Worm (Caenorhabditis elegans) whole organism, L2 larva: Measurements from ENCODE around the gene F32D8.2.
A peak's percentile ranks its signal among the peaks of the same experiment; 100 is the strongest.

ENCODE experiments used
- alr-1 ChIP-seq: fragments of 150-350 bp; optimal IDR thresholded peaks from 2 replicates; lab custom pipeline; 2014; ENCODE audit warnings: missing biosample characterization, missing genetic modification characterization
- ama-1 ChIP-seq: fragments of 150-350 bp; optimal IDR thresholded peaks from 2 replicates; lab custom pipeline; 2018; ENCODE audit warnings: inconsistent platforms
- elt-1 ChIP-seq: fragments of 150-350 bp; optimal IDR thresholded peaks from 2 replicates; lab custom pipeline; 2014; ENCODE audit warnings: missing biosample characterization, missing genetic modification characterization
- fos-1 ChIP-seq: fragments of 150-350 bp; optimal IDR thresholded peaks from 2 replicates; lab custom pipeline; 2014; ENCODE audit warnings: missing biosample characterization, missing genetic modification characterization
- gmeb-1 ChIP-seq: fragments of 150-350 bp; optimal IDR thresholded peaks from 2 replicates; lab custom pipeline; 2014; ENCODE audit warnings: missing biosample characterization, missing genetic modification characterization
- lin-13 ChIP-seq: fragments of 150-350 bp; optimal IDR thresholded peaks from 2 replicates; lab custom pipeline; 2014; ENCODE audit warnings: missing biosample characterization, missing genetic modification reagents, missing genetic modification characterization
- lsy-2 ChIP-seq, 2 experiments: fragments of 150-350 bp in 1 of 2; sonication (generic microtip) in 1 of 2; optimal IDR thresholded peaks; 2 replicates each; lab custom pipeline; 2014 to 2017; ENCODE audit warnings: missing biosample characterization in 2 of 2, missing genetic modification characterization in 2 of 2
- nhr-12 ChIP-seq: fragments of 150-350 bp; optimal IDR thresholded peaks from 2 replicates; lab custom pipeline; 2014; ENCODE audit warnings: missing biosample characterization, missing genetic modification characterization
- nhr-237 ChIP-seq: fragments of 150-350 bp; optimal IDR thresholded peaks from 2 replicates; lab custom pipeline; 2014; ENCODE audit warnings: missing biosample characterization, missing genetic modification characterization
- skn-1 ChIP-seq: sonication (generic microtip); optimal IDR thresholded peaks from 2 replicates; lab custom pipeline; 2017; ENCODE audit warnings: missing biosample characterization, missing genetic modification characterization
- unc-55 ChIP-seq: fragments of 150-350 bp; sonication (generic microtip); optimal IDR thresholded peaks from 3 replicates; lab custom pipeline; 2014; ENCODE audit warnings: missing biosample characterization, missing genetic modification reagents, missing genetic modification characterization
- ztf-11 ChIP-seq: sonication (generic microtip); optimal IDR thresholded peaks from 2 replicates; lab custom pipeline; 2017; ENCODE audit warnings: missing biosample characterization, missing genetic modification characterization
- ztf-4 ChIP-seq: fragments of 150-350 bp; optimal IDR thresholded peaks from 2 replicates; lab custom pipeline; 2014; ENCODE audit warnings: missing biosample characterization, missing genetic modification characterization

ce11 chrV:10834682-10835219 is 48.8 kb upstream of the F32D8.2 start:
- TF ChIP-seq lin-13 (GFP tag; lab: Kevin White, UChicago) (no peak), ztf-11 (tag; lab: Kevin White, UChicago) (no peak), fos-1 (tag; lab: Kevin White, UChicago) (no peak), ztf-4 (tag; lab: Kevin White, UChicago) (no peak), elt-1 (tag; lab: Kevin White, UChicago) (no peak), gmeb-1 (no peak), unc-55 (GFP tag; lab: Kevin White, UChicago) (peak; percentile 44), alr-1 (tag; lab: Kevin White, UChicago) (no peak), ama-1 (lab: Kevin White, UChicago) (no peak), lsy-2 (tag; optimal IDR thresholded peaks at IDR 0.05; lab: Kevin White, UChicago) (peak in 1 of 2 experiments; percentile 10), nhr-237 (tag; lab: Kevin White, UChicago) (no peak), nhr-12 (tag; lab: Kevin White, UChicago) (no peak), skn-1 (tag; lab: Kevin White, UChicago) (no peak)
